Fruit fly (Drosophila melanogaster) whole organism, embryonic: ENCODE measurements around the gene CG10301.

Source experiments
- CG12104 ChIP-seq: fragments of 200-800 bp; sonication (Bioruptor generic); optimal IDR thresholded peaks from 3 replicates; lab custom pipeline; 2016; ENCODE audit warnings: missing biosample characterization, missing genetic modification characterization
- CG15073 ChIP-seq: fragments of 200-800 bp; sonication (Bioruptor generic); optimal IDR thresholded peaks from 2 replicates; lab custom pipeline; 2016; ENCODE audit warnings: missing biosample characterization, missing genetic modification characterization
- CG7556 ChIP-seq: fragments of 200-800 bp; sonication (Bioruptor generic); optimal IDR thresholded peaks from 2 replicates; lab custom pipeline; 2017; ENCODE audit warnings: missing biosample characterization, mild to moderate bottlenecking, missing genetic modification characterization
- CG8765 ChIP-seq: fragments of 200-800 bp; sonication (Bioruptor generic); IDR thresholded peaks from 2 replicates; pipeline ENCODE4 v1.3.6; 2022; ENCODE audit warnings: missing biosample characterization, missing genetic modification characterization
- Dfd ChIP-seq, 2 experiments: fragments of >200 bp; optimal IDR thresholded peaks; 2 replicates each; lab custom pipeline; 2017; ENCODE audit warnings: missing biosample characterization in 2 of 2, missing genetic modification characterization in 2 of 2
- amos ChIP-seq: fragments of 200-800 bp; sonication (Bioruptor generic); IDR thresholded peaks from 2 replicates; pipeline ENCODE4 v1.3.6; 2022; ENCODE audit warnings: missing biosample characterization, missing genetic modification characterization; ENCODE audit not compliant: partially characterized antibody
- ara ChIP-seq: fragments of 200-800 bp; sonication (Bioruptor generic); IDR thresholded peaks from 2 replicates; pipeline ENCODE4 v1.3.6; 2022; ENCODE audit warnings: missing biosample characterization, missing genetic modification characterization
- da ChIP-seq: fragments of 200-800 bp; sonication (Bioruptor generic); optimal IDR thresholded peaks from 2 replicates; lab custom pipeline; 2016; ENCODE audit warnings: missing biosample characterization, missing genetic modification characterization
- h ChIP-seq: fragments of >200 bp; optimal IDR thresholded peaks from 2 replicates; lab custom pipeline; 2017
- otp ChIP-seq: fragments of 200-800 bp; sonication (Bioruptor generic); IDR thresholded peaks from 3 replicates; pipeline ENCODE4, ENCODE4 v1.3.6; 2022; ENCODE audit warnings: missing biosample characterization, missing genetic modification characterization
- run ChIP-seq: fragments of 200-800 bp; sonication (Bioruptor generic); optimal IDR thresholded peaks from 3 replicates; lab custom pipeline; 2018; ENCODE audit warnings: missing biosample characterization, mild to moderate bottlenecking, missing genetic modification characterization
- sc ChIP-seq, 3 experiments: fragments of >200 bp in 2 of 3; fragments of 200-800 bp in 1 of 3; sonication (Bioruptor generic) in 1 of 3; optimal IDR thresholded peaks; 2 replicates in 2 of 3; 3 replicates in 1 of 3; lab custom pipeline; 2017; ENCODE audit warnings: mild to moderate bottlenecking in 1 of 3, missing biosample characterization in 1 of 3, missing genetic modification characterization in 1 of 3, missing genetic modification reagents in 1 of 3
- stc ChIP-seq: fragments of 200-800 bp; sonication (Bioruptor generic); IDR thresholded peaks from 2 replicates; pipeline ENCODE4 v1.3.6; 2022; ENCODE audit warnings: missing biosample characterization, missing genetic modification characterization

- no peak for TF ChIP-seq CG7556 (GFP tag; lab: Kevin White, UChicago)
- TF ChIP-seq stc: 0 out of 2 replicates have a peak, but pooled peaks have one; percentile 32
- peak; percentile 72; the same call in 1 of the 2 replicates for TF ChIP-seq amos
- TF ChIP-seq h (lab: Kevin White, UChicago): no peak
- TF ChIP-seq otp (GFP tag; lab: Robert Waterston, UW): no peak
- TF ChIP-seq CG12104: no peak
- TF ChIP-seq Dfd (GFP tag; optimal IDR thresholded peaks at IDR 0.05; lab: Kevin White, UChicago): no peak
- TF ChIP-seq CG15073 (GFP tag; lab: Kevin White, UChicago): no peak
- 0 out of 2 replicates have a peak, but pooled peaks have one; percentile 31 for TF ChIP-seq CG8765
- no peak for TF ChIP-seq run
- no peak for TF ChIP-seq sc (optimal IDR thresholded peaks at IDR 0.05; lab: Kevin White, UChicago)
- TF ChIP-seq sc (GFP tag; optimal IDR thresholded peaks at IDR 0.05; lab: Kevin White, UChicago): no peak
- no peak for TF ChIP-seq da (GFP tag; lab: Kevin White, UChicago)
- TF ChIP-seq ara: 0 out of 2 replicates have a peak, but pooled peaks have one; percentile 8
Measured at dm6 chr3R:23729632-23730471, 19.9 kb downstream of the CG10301 start.
